Fruit fly (Drosophila melanogaster): ENCODE results near the gene bc10.
A peak's percentile ranks its signal among the peaks of the same experiment; 100 is the strongest.

The bc10 gene

dm6 chr3L:5568361-5568760 lies 3.3 kb downstream of the bc10 start:
- no peak for TF ChIP-seq CG17801 (GFP tag; optimal IDR thresholded peaks at IDR 0.05; ENCODE audit: partially characterized antibody)

- TF ChIP-seq CG17801 (GFP tag; optimal IDR thresholded peaks at IDR 0.05; ENCODE audit: partially characterized antibody): no peak
Observed at dm6 chr3L:5569724-5570123, 4.7 kb downstream of the bc10 start.

dm6 chr3L:5571051-5571450 lies 6.0 kb downstream of the bc10 start:
- TF ChIP-seq CG17801 (GFP tag; optimal IDR thresholded peaks at IDR 0.05; ENCODE audit: partially characterized antibody): no peak

dm6 chr3L:5575524-5575923 lies 10.5 kb downstream of the bc10 start:
- no peak for TF ChIP-seq CG17801 (GFP tag; optimal IDR thresholded peaks at IDR 0.05; ENCODE audit: partially characterized antibody)

dm6 chr3L:5576543-5576942 lies 11.5 kb downstream of the bc10 start:
- no peak for TF ChIP-seq CG17801 (GFP tag; optimal IDR thresholded peaks at IDR 0.05; ENCODE audit: partially characterized antibody)

dm6 chr3L:5577250-5578138 lies 12.5 kb downstream of the bc10 start, which contains the start of gene Msr-110:
Msr-110 (minus strand) TSS chr3L:5577348.
- peak; percentile 88 for TF ChIP-seq CG17801 (GFP tag; optimal IDR thresholded peaks at IDR 0.05; ENCODE audit: partially characterized antibody)

- TF ChIP-seq CG17801 (GFP tag; optimal IDR thresholded peaks at IDR 0.05; ENCODE audit: partially characterized antibody): no peak
Observed at dm6 chr3L:5578595-5578994, 13.6 kb downstream of the bc10 start.

- TF ChIP-seq CG17801 (GFP tag; optimal IDR thresholded peaks at IDR 0.05; ENCODE audit: partially characterized antibody): no peak
Observed at dm6 chr3L:5579762-5580161, 14.7 kb downstream of the bc10 start.

- no peak for TF ChIP-seq CG17801 (GFP tag; optimal IDR thresholded peaks at IDR 0.05; ENCODE audit: partially characterized antibody)
Observed at dm6 chr3L:5580490-5581116, 15.6 kb downstream of the bc10 start.

dm6 chr3L:5581542-5581941 lies 16.5 kb downstream of the bc10 start:
- no peak for TF ChIP-seq CG17801 (GFP tag; optimal IDR thresholded peaks at IDR 0.05; ENCODE audit: partially characterized antibody)

- TF ChIP-seq CG17801 (GFP tag; optimal IDR thresholded peaks at IDR 0.05; ENCODE audit: partially characterized antibody): peak; percentile 75
Observed at dm6 chr3L:5583295-5583707, 18.3 kb downstream of the bc10 start.

- no peak for TF ChIP-seq CG17801 (GFP tag; optimal IDR thresholded peaks at IDR 0.05; ENCODE audit: partially characterized antibody)
Observed at dm6 chr3L:5592437-5592836, 27.4 kb downstream of the bc10 start, which contains the start of gene spo. spo (minus strand) TSS chr3L:5592571.

- no peak for TF ChIP-seq CG17801 (GFP tag; optimal IDR thresholded peaks at IDR 0.05; ENCODE audit: partially characterized antibody)
Observed at dm6 chr3L:5594163-5594715, 29.2 kb downstream of the bc10 start.

dm6 chr3L:5594853-5595593 lies 30.0 kb downstream of the bc10 start, which contains the start of the genes Alp10 and Alp9:
Alp10 (minus strand) TSS chr3L:5595272.
Alp9 (plus strand) TSS chr3L:5595542.
- TF ChIP-seq CG17801 (GFP tag; optimal IDR thresholded peaks at IDR 0.05; ENCODE audit: partially characterized antibody): no peak

dm6 chr3L:5599592-5599991 lies 34.6 kb downstream of the bc10 start, which contains the start of gene CG10591:
CG10591 (minus strand) TSS chr3L:5599692.
- TF ChIP-seq CG17801 (GFP tag; optimal IDR thresholded peaks at IDR 0.05; ENCODE audit: partially characterized antibody): no peak
